Fruit fly (Drosophila melanogaster): Measurements from ENCODE around the gene CG9399.

- TF ChIP-seq CG33017 (tag; optimal IDR thresholded peaks at IDR 0.05) (no peak), kay (GFP tag; ENCODE audit: borderline replicate concordance) (no peak), CG5204 (GFP tag; optimal IDR thresholded peaks at IDR 0.05) (no peak), Hr96 (GFP tag; optimal IDR thresholded peaks at IDR 0.05) (no peak)
Observed at dm6 chr3R:9548769-9549168, 25.2 kb downstream of the CG9399 start.
